Worm (Caenorhabditis elegans) whole organism, L3 larva: ENCODE results near the gene M106.2.

Experiments used
- R02D3.7 ChIP-seq: fragments of 150-350 bp; optimal IDR thresholded peaks from 2 replicates; lab custom pipeline; 2014; ENCODE audit warnings: missing biosample characterization, missing genetic modification characterization
- aly-2 ChIP-seq: fragments of 150-350 bp; optimal IDR thresholded peaks from 2 replicates; lab custom pipeline; 2014; ENCODE audit warnings: missing biosample characterization, missing genetic modification characterization
- ama-1 ChIP-seq: fragments of 150-350 bp; optimal IDR thresholded peaks from 2 replicates; lab custom pipeline; 2018
- ceh-16 ChIP-seq: sonication (generic microtip); optimal IDR thresholded peaks from 2 replicates; lab custom pipeline; 2017; ENCODE audit warnings: missing biosample characterization, missing genetic modification characterization
- ceh-82 ChIP-seq: fragments of 150-350 bp; optimal IDR thresholded peaks from 2 replicates; lab custom pipeline; 2014; ENCODE audit warnings: missing biosample characterization, missing genetic modification characterization
- daf-12 ChIP-seq: fragments of 150-350 bp; optimal IDR thresholded peaks from 2 replicates; lab custom pipeline; 2014; ENCODE audit warnings: missing biosample characterization, missing genetic modification reagents, missing genetic modification characterization
- egl-5 ChIP-seq: fragments of 150-350 bp; optimal IDR thresholded peaks from 2 replicates; lab custom pipeline; 2017; ENCODE audit warnings: missing biosample characterization, missing genetic modification reagents, missing genetic modification characterization, inconsistent platforms
- elt-2 ChIP-seq: sonication (generic microtip); optimal IDR thresholded peaks from 2 replicates; lab custom pipeline; 2016; ENCODE audit warnings: missing genetic modification reagents, mild to moderate bottlenecking, missing genetic modification characterization, missing compliant biosample characterization
- elt-3 ChIP-seq, 3 experiments: fragments of 150-350 bp in 1 of 3; sonication (generic microtip) in 2 of 3; optimal IDR thresholded peaks; 2 replicates in 2 of 3; 4 replicates in 1 of 3; lab custom pipeline; 2014 to 2017; ENCODE audit warnings: missing biosample characterization in 3 of 3, missing genetic modification characterization in 3 of 3
- eor-1 ChIP-seq, 2 experiments: fragments of 150-350 bp; optimal IDR thresholded peaks; 2 replicates each; lab custom pipeline; 2014 to 2018; ENCODE audit warnings: missing biosample characterization in 2 of 2, missing genetic modification characterization in 2 of 2
- fkh-10 ChIP-seq: sonication (generic microtip); optimal IDR thresholded peaks from 2 replicates; lab custom pipeline; 2017; ENCODE audit warnings: missing biosample characterization, missing genetic modification reagents, missing genetic modification characterization
- hmg-11 ChIP-seq: sonication (generic microtip); optimal IDR thresholded peaks from 2 replicates; lab custom pipeline; 2016; ENCODE audit warnings: missing genetic modification characterization, missing compliant biosample characterization
- jun-1 ChIP-seq: fragments of 150-350 bp; optimal IDR thresholded peaks from 2 replicates; lab custom pipeline; 2014; ENCODE audit warnings: missing biosample characterization, missing genetic modification reagents, missing genetic modification characterization
- lin-15B ChIP-seq: fragments of 150-350 bp; optimal IDR thresholded peaks from 2 replicates; lab custom pipeline; 2014; ENCODE audit warnings: missing biosample characterization, missing genetic modification characterization
- lin-39 ChIP-seq: fragments of 150-350 bp; optimal IDR thresholded peaks from 2 replicates; lab custom pipeline; 2018; ENCODE audit warnings: missing biosample characterization, missing genetic modification reagents, missing genetic modification characterization
- lsy-12 ChIP-seq: sonication (generic microtip); optimal IDR thresholded peaks from 2 replicates; lab custom pipeline; 2016; ENCODE audit warnings: mild to moderate bottlenecking, missing genetic modification characterization, missing compliant biosample characterization
- nhr-12 ChIP-seq: fragments of 150-350 bp; optimal IDR thresholded peaks from 2 replicates; lab custom pipeline; 2014; ENCODE audit warnings: missing biosample characterization, missing genetic modification characterization
- nhr-23 ChIP-seq: fragments of 150-350 bp; optimal IDR thresholded peaks from 2 replicates; lab custom pipeline; 2014; ENCODE audit warnings: missing biosample characterization, missing genetic modification reagents, missing genetic modification characterization
- nhr-237 ChIP-seq: fragments of 150-350 bp; optimal IDR thresholded peaks from 2 replicates; lab custom pipeline; 2014; ENCODE audit warnings: missing biosample characterization, missing genetic modification characterization
- nhr-25 ChIP-seq: sonication (generic microtip); optimal IDR thresholded peaks from 2 replicates; lab custom pipeline; 2017; ENCODE audit warnings: missing biosample characterization, missing genetic modification characterization
- nhr-28 ChIP-seq: fragments of 150-350 bp; optimal IDR thresholded peaks from 2 replicates; lab custom pipeline; 2014; ENCODE audit warnings: missing biosample characterization, missing genetic modification characterization
- nhr-67 ChIP-seq: fragments of 150-350 bp; optimal IDR thresholded peaks from 2 replicates; lab custom pipeline; 2014; ENCODE audit warnings: missing biosample characterization, missing genetic modification characterization
- nhr-76 ChIP-seq: fragments of 150-350 bp; sonication (generic microtip); optimal IDR thresholded peaks from 5 replicates; lab custom pipeline; 2014; ENCODE audit warnings: missing biosample characterization, missing genetic modification characterization
- nhr-77 ChIP-seq: fragments of 150-350 bp; optimal IDR thresholded peaks from 2 replicates; lab custom pipeline; 2014; ENCODE audit warnings: missing biosample characterization, missing genetic modification characterization
- pha-4 ChIP-seq: fragments of 150-350 bp; optimal IDR thresholded peaks from 2 replicates; lab custom pipeline; 2014; ENCODE audit warnings: missing biosample characterization, missing genetic modification reagents, missing genetic modification characterization
- pqm-1 ChIP-seq: fragments of 150-350 bp; optimal IDR thresholded peaks from 2 replicates; lab custom pipeline; 2017; ENCODE audit warnings: missing biosample characterization, missing genetic modification characterization, inconsistent platforms
- sea-2 ChIP-seq: fragments of 150-350 bp; sonication (generic microtip); optimal IDR thresholded peaks from 4 replicates; lab custom pipeline; 2014; ENCODE audit warnings: missing biosample characterization, missing genetic modification reagents, missing genetic modification characterization
- snpc-4 ChIP-seq: fragments of 150-350 bp; optimal IDR thresholded peaks from 2 replicates; lab custom pipeline; 2014; ENCODE audit warnings: missing biosample characterization, missing genetic modification characterization
- tbx-2 ChIP-seq: sonication (generic microtip); optimal IDR thresholded peaks from 2 replicates; lab custom pipeline; 2016; ENCODE audit warnings: mild to moderate bottlenecking, missing genetic modification characterization, missing compliant biosample characterization
- unc-39 ChIP-seq: sonication (generic microtip); optimal IDR thresholded peaks from 4 replicates; lab custom pipeline; 2017; ENCODE audit warnings: missing biosample characterization, missing genetic modification characterization
- unc-62 ChIP-seq: fragments of 150-350 bp; sonication (generic microtip); optimal IDR thresholded peaks from 4 replicates; lab custom pipeline; 2014; ENCODE audit warnings: missing biosample characterization, missing genetic modification reagents, missing genetic modification characterization
- zag-1 ChIP-seq: fragments of 150-350 bp; optimal IDR thresholded peaks from 2 replicates; lab custom pipeline; 2014; ENCODE audit warnings: missing biosample characterization, missing genetic modification characterization
- ztf-11 ChIP-seq: fragments of 150-350 bp; optimal IDR thresholded peaks from 2 replicates; lab custom pipeline; 2014; ENCODE audit warnings: missing biosample characterization, missing genetic modification characterization

Gene M106.2

ce11 chrII:10887097-10887496 is 37.3 kb upstream of the M106.2 start:
- TF ChIP-seq ama-1 (lab: Kevin White, UChicago) (no peak), ceh-16 (tag; lab: Kevin White, UChicago) (no peak), jun-1 (no peak), nhr-25 (tag; lab: Kevin White, UChicago) (peak; percentile 69), snpc-4 (tag; lab: Kevin White, UChicago) (no peak), tbx-2 (tag; lab: Kevin White, UChicago) (no peak), nhr-237 (tag; lab: Kevin White, UChicago) (no peak), nhr-23 (peak; percentile 75), ceh-82 (tag; lab: Kevin White, UChicago) (no peak), aly-2 (no peak), lin-39 (tag; lab: Kevin White, UChicago) (no peak), egl-5 (peak; percentile 16), nhr-76 (tag; lab: Kevin White, UChicago) (no peak), lin-15B (no peak), unc-39 (tag; lab: Kevin White, UChicago) (no peak), nhr-12 (tag; lab: Kevin White, UChicago) (no peak)

- TF ChIP-seq nhr-23, result peak; percentile 68
- no peak for TF ChIP-seq hmg-11 (tag; lab: Kevin White, UChicago)
- TF ChIP-seq, all 47 proteins: peak for 1
Observed at ce11 chrII:10885868-10886514, 36.2 kb upstream of the M106.2 start, which contains the start of gene F44F4.3. Gene F44F4.3, minus strand, starts transcription at chrII:10885918.

DNA sequence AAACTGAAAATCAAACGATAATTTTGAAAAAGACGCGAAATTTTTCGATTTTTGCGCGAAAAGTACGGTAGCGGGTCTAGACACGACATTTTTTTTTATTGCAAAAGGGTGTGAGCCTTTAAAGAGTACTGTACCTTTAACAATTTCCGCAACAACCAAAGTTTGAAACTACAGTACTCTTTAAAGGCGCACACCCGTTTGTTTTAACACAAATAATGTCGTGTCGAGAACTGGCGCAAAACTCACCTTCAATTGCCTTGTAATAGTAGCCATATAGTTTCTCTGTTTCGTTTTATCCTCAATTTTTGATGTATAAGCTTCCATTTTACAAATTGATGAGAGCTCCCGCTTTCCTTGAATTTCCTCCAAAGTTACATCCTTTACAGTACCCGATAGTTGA is 35.4 kb upstream of the M106.2 start:
- no peak for TF ChIP-seq fkh-10 (GFP tag; lab: Kevin White, UChicago)
- no peak for TF ChIP-seq hmg-11 (tag; lab: Kevin White, UChicago)
- TF ChIP-seq nhr-12 (tag; lab: Kevin White, UChicago), result no peak
- TF ChIP-seq jun-1, result no peak
- TF ChIP-seq aly-2, result no peak
- TF ChIP-seq eor-1 (tag; optimal IDR thresholded peaks at IDR 0.05; lab: Kevin White, UChicago), result no peak
- no peak for TF ChIP-seq R02D3.7 (tag; lab: Kevin White, UChicago)
- TF ChIP-seq lsy-12 (tag; lab: Kevin White, UChicago), result no peak
- no peak for TF ChIP-seq nhr-25 (tag; lab: Kevin White, UChicago)
- no peak for TF ChIP-seq ztf-11 (tag; lab: Kevin White, UChicago)
- no peak for TF ChIP-seq daf-12 (tag; lab: Kevin White, UChicago)
- no peak for TF ChIP-seq pqm-1
- TF ChIP-seq, all 47 proteins: peak for 0

DNA sequence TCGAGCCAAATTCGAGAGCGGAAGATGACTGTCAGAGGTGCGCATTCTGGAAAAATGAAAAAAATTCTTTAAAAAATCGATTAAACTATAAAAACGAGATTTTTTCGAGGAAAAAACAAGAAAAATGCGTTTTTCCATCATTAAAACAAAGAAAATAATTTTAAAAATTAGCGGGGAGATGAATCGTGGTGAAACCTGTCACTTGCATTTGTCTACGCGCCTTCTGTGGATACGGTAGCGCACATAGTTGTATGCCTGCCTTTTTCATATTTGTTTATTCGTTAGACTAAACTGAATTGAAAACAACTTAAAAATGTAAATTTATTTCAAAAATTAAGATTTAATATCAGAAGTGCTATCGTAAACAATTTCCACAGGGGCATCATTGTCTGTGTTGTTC is 34.6 kb upstream of the M106.2 start, which contains the start of gene egg-3:
TSS of gene egg-3 (minus strand) at position 46 of the 400 bp plus-strand sequence.
- TF ChIP-seq lin-15B (no peak), nhr-12 (tag; lab: Kevin White, UChicago) (no peak), unc-62 (GFP tag; lab: Kevin White, UChicago) (no peak), zag-1 (tag; lab: Kevin White, UChicago) (no peak), nhr-28 (tag; lab: Kevin White, UChicago) (no peak), nhr-237 (tag; lab: Kevin White, UChicago) (no peak), pha-4 (tag; lab: Kevin White, UChicago) (no peak), hmg-11 (tag; lab: Kevin White, UChicago) (no peak), sea-2 (GFP tag; lab: Kevin White, UChicago) (no peak)

ce11 chrII:10880625-10881024 is 30.8 kb upstream of the M106.2 start, which contains the start of gene lurp-1:
Gene lurp-1, plus strand, starts transcription at chrII:10880925.
- no peak for TF ChIP-seq ama-1 (lab: Kevin White, UChicago)
- no peak for TF ChIP-seq nhr-76 (tag; lab: Kevin White, UChicago)
- TF ChIP-seq nhr-28 (tag; lab: Kevin White, UChicago), result no peak
- no peak for TF ChIP-seq nhr-25 (tag; lab: Kevin White, UChicago)
- TF ChIP-seq elt-3 (tag; optimal IDR thresholded peaks at IDR 0.05; lab: Kevin White, UChicago), result no peak
- no peak for TF ChIP-seq jun-1
- no peak for TF ChIP-seq lin-39 (tag; lab: Kevin White, UChicago)
- TF ChIP-seq ceh-16 (tag; lab: Kevin White, UChicago), result no peak
- TF ChIP-seq lin-15B, result no peak
- no peak for TF ChIP-seq nhr-77 (tag; lab: Kevin White, UChicago)
- no peak for TF ChIP-seq elt-2 (tag; lab: Kevin White, UChicago)
- no peak for TF ChIP-seq nhr-67 (tag; lab: Kevin White, UChicago)
